Worm (Caenorhabditis elegans): ENCODE data around the gene R07A4.3.

- TF ChIP-seq elt-3 (tag; optimal IDR thresholded peaks at IDR 0.05) (no peak), aly-2 (tag; optimal IDR thresholded peaks at IDR 0.05) (no peak), lin-39 (tag; optimal IDR thresholded peaks at IDR 0.05) (no peak)
Measured at ce11 chrX:10792435-10792834, 38.9 kb downstream of the R07A4.3 start, which contains the start of gene vap-2.

Data from whole organism, L2 larva.